Worm (Caenorhabditis elegans) whole organism, late embryonic: ENCODE measurements around the gene E02H9.6.
"Not testable (repeated sequence)": the region's sequence is repeated elsewhere in the genome, so short reads cannot be mapped to it uniquely, and the experiment has no call there.

Experiments
- F13H6.1 ChIP-seq: sonication (generic microtip); optimal IDR thresholded peaks from 2 replicates; lab custom pipeline; 2016; ENCODE audit warnings: missing genetic modification characterization, missing compliant biosample characterization
- T23F11.4 ChIP-seq: fragments of 200-800 bp; sonication (Bioruptor generic); optimal IDR thresholded peaks from 2 replicates; lab custom pipeline; 2018; ENCODE audit warnings: mild to moderate bottlenecking, missing genetic modification characterization, missing compliant biosample characterization
- Y22D7AL.16 ChIP-seq: sonication (generic microtip); optimal IDR thresholded peaks from 2 replicates; lab custom pipeline; 2016; ENCODE audit warnings: missing genetic modification characterization, missing compliant biosample characterization
- ama-1 ChIP-seq: fragments of 150-350 bp; optimal IDR thresholded peaks from 2 replicates; lab custom pipeline; 2014
- ceh-14 ChIP-seq: sonication (generic microtip); optimal IDR thresholded peaks from 2 replicates; lab custom pipeline; 2016; ENCODE audit warnings: missing genotype, missing genetic modification characterization, missing compliant biosample characterization
- ceh-2 ChIP-seq: sonication (generic microtip); optimal IDR thresholded peaks from 2 replicates; lab custom pipeline; 2016; ENCODE audit warnings: missing genotype, missing genetic modification characterization, missing compliant biosample characterization
- ceh-24 ChIP-seq: sonication (generic microtip); optimal IDR thresholded peaks from 2 replicates; lab custom pipeline; 2016; ENCODE audit warnings: mild to moderate bottlenecking, missing genetic modification characterization, missing compliant biosample characterization
- ceh-30 ChIP-seq: fragments of 150-350 bp; optimal IDR thresholded peaks from 2 replicates; lab custom pipeline; 2014; ENCODE audit warnings: missing biosample characterization, missing genetic modification characterization
- ceh-45 ChIP-seq: fragments of 200-800 bp; sonication (Bioruptor generic); IDR thresholded peaks from 2 replicates; pipeline ENCODE4 v1.3.6; 2022; ENCODE audit warnings: missing genetic modification reagents, missing genetic modification characterization, missing compliant biosample characterization
- ceh-48 ChIP-seq: sonication (generic microtip); optimal IDR thresholded peaks from 2 replicates; lab custom pipeline; 2016; ENCODE audit warnings: missing genetic modification characterization, inconsistent platforms, missing compliant biosample characterization
- ceh-6 ChIP-seq: fragments of 200-800 bp; sonication (Bioruptor generic); optimal IDR thresholded peaks from 2 replicates; lab custom pipeline; 2018; ENCODE audit warnings: mild to moderate bottlenecking, missing genetic modification characterization, missing compliant biosample characterization
- ceh-9 ChIP-seq: sonication (generic microtip); optimal IDR thresholded peaks from 2 replicates; lab custom pipeline; 2016; ENCODE audit warnings: mild to moderate bottlenecking, missing genetic modification characterization, inconsistent platforms, missing compliant biosample characterization
- che-1 ChIP-seq: sonication (generic microtip); optimal IDR thresholded peaks from 2 replicates; lab custom pipeline; 2016; ENCODE audit warnings: mild to moderate bottlenecking, missing genetic modification characterization, missing compliant biosample characterization
- dmd-4 ChIP-seq: sonication (generic microtip); optimal IDR thresholded peaks from 2 replicates; lab custom pipeline; 2016; ENCODE audit warnings: borderline replicate concordance, missing genetic modification characterization, missing compliant biosample characterization
- elt-2 ChIP-seq: sonication (generic microtip); optimal IDR thresholded peaks from 2 replicates; lab custom pipeline; 2016; ENCODE audit warnings: missing genetic modification reagents, missing genetic modification characterization, missing compliant biosample characterization
- elt-4 ChIP-seq: sonication (generic microtip); optimal IDR thresholded peaks from 2 replicates; lab custom pipeline; 2016; ENCODE audit warnings: missing genetic modification characterization, missing compliant biosample characterization
- hlh-30 ChIP-seq: sonication (generic microtip); optimal IDR thresholded peaks from 2 replicates; lab custom pipeline; 2017; ENCODE audit warnings: antibody characterized with exemption, missing genetic modification characterization, missing compliant biosample characterization; ENCODE audit not compliant: insufficient read depth
- hlh-8 ChIP-seq: sonication (generic microtip); optimal IDR thresholded peaks from 2 replicates; lab custom pipeline; 2016; ENCODE audit warnings: missing genotype, missing genetic modification characterization, missing compliant biosample characterization
- madf-2 ChIP-seq: sonication (generic microtip); optimal IDR thresholded peaks from 2 replicates; lab custom pipeline; 2017; ENCODE audit warnings: missing genetic modification characterization, missing compliant biosample characterization
- mec-3 ChIP-seq: sonication (generic microtip); optimal IDR thresholded peaks from 2 replicates; lab custom pipeline; 2016; ENCODE audit warnings: borderline replicate concordance, missing genetic modification characterization, missing compliant biosample characterization
- nfya-1 ChIP-seq: sonication (generic microtip); optimal IDR thresholded peaks from 2 replicates; lab custom pipeline; 2017; ENCODE audit warnings: missing genetic modification characterization, mild to moderate bottlenecking, missing compliant biosample characterization, antibody characterized with exemption, moderate library complexity
- pat-9 ChIP-seq: fragments of 200-800 bp; sonication (Bioruptor generic); optimal IDR thresholded peaks from 2 replicates; lab custom pipeline; 2018; ENCODE audit warnings: mild to moderate bottlenecking, missing genetic modification characterization, moderate library complexity, missing compliant biosample characterization
- pha-4 ChIP-seq: fragments of 150-350 bp; optimal IDR thresholded peaks from 2 replicates; lab custom pipeline; 2018; ENCODE audit warnings: missing biosample characterization, missing genetic modification reagents, missing genetic modification characterization
- pros-1 ChIP-seq: fragments of 150-350 bp; optimal IDR thresholded peaks from 2 replicates; lab custom pipeline; 2014; ENCODE audit warnings: missing biosample characterization, missing genetic modification reagents, missing genetic modification characterization
- rnt-1 ChIP-seq: sonication (generic microtip); optimal IDR thresholded peaks from 2 replicates; lab custom pipeline; 2016; ENCODE audit warnings: missing genetic modification characterization, missing compliant biosample characterization
- sdc-2 ChIP-seq: sonication (generic microtip); optimal IDR thresholded peaks from 2 replicates; lab custom pipeline; 2016; ENCODE audit warnings: missing genotype, missing genetic modification characterization, missing compliant biosample characterization
- syd-9 ChIP-seq: sonication (generic microtip); optimal IDR thresholded peaks from 2 replicates; lab custom pipeline; 2016; ENCODE audit warnings: mild to moderate bottlenecking, missing genetic modification characterization, moderate library complexity, missing compliant biosample characterization
- unc-3 ChIP-seq, 2 experiments: fragments of 200-800 bp in 1 of 2; sonication (Bioruptor generic) in 1 of 2; sonication (generic microtip) in 1 of 2; conservative IDR thresholded peaks in 1 of 2; optimal IDR thresholded peaks in 1 of 2; 2 replicates each; pipeline versions ENCODE4 v1.3.6 to Lab custom; 2016 to 2022; ENCODE audit warnings: missing compliant biosample characterization in 2 of 2, missing genetic modification characterization in 2 of 2, missing genetic modification reagents in 1 of 2
- unc-42 ChIP-seq: sonication (generic microtip); optimal IDR thresholded peaks from 2 replicates; lab custom pipeline; 2016; ENCODE audit warnings: missing genotype, missing genetic modification characterization, missing compliant biosample characterization

Gene E02H9.6

ce11 chrIII:2435805-2436204 is at the start of gene E02H9.6:
E02H9.6 (plus strand) TSS chrIII:2436105.
- not testable (repeated sequence) for TF ChIP-seq ceh-24, elt-2, pha-4 (tag; lab: Kevin White, UChicago)
- TF ChIP-seq, all 69 proteins: peak for 0; not testable (repeated sequence) for 69

- no peak for TF ChIP-seq dmd-4
- TF ChIP-seq ceh-24 (tag; lab: Kevin White, UChicago): no peak
- TF ChIP-seq Y22D7AL.16 (tag; lab: Kevin White, UChicago): no peak
- TF ChIP-seq sdc-2: no peak
- TF ChIP-seq unc-3 (GFP tag; conservative IDR thresholded peaks at IDR 0.05; lab: Robert Waterston, UW): no peak
- TF ChIP-seq unc-3 (tag; optimal IDR thresholded peaks at IDR 0.05; lab: Kevin White, UChicago): no peak
- no peak for TF ChIP-seq ceh-14 (tag; lab: Kevin White, UChicago)
- TF ChIP-seq F13H6.1 (tag; lab: Kevin White, UChicago): no peak
- no peak for TF ChIP-seq elt-2 (tag; lab: Kevin White, UChicago)
- no peak for TF ChIP-seq hlh-8
- no peak for TF ChIP-seq pros-1 (tag; lab: Kevin White, UChicago)
These were observed 49.4 kb upstream of the E02H9.6 start, which contains the start of gene H14E04.3 for ce11 chrIII:2386483-2386882. H14E04.3 (minus strand) TSS chrIII:2386583.

DNA sequence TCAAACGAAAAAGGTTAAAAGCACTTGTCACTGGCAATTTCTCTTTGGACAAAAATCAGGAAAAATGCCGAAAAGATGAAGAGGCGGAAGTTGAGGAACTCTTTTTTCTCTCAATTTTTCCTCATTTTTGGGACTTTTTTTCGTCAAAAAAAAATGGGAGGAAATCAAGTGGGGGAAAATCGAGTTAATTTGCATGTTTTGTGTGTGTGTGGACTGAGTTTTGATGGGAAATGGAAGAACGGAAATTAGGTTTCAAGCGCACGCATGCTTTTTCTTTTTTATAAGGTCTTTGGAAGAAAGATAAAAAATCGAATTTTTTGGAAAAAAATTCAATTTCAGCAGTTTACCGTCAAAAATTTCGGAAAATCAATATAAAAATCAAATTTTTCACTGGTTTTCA is 44.2 kb upstream of the E02H9.6 start:
- TF ChIP-seq ceh-30 (tag; lab: Kevin White, UChicago) (no peak), ceh-9 (tag; lab: Kevin White, UChicago) (no peak), unc-42 (tag; lab: Kevin White, UChicago) (peak; percentile 83), ceh-45 (no peak)

- TF ChIP-seq syd-9 (tag; lab: Kevin White, UChicago) (no peak), madf-2 (tag; lab: Kevin White, UChicago) (no peak), rnt-1 (tag; lab: Kevin White, UChicago) (no peak), pat-9 (no peak), pros-1 (tag; lab: Kevin White, UChicago) (no peak)
These were observed 42.2 kb upstream of the E02H9.6 start for ce11 chrIII:2393666-2394154.

ce11 chrIII:2401126-2402123 is 34.5 kb upstream of the E02H9.6 start, which contains the start of the genes cic-1 and strm-1:
cic-1 (minus strand) TSS chrIII:2401221.
strm-1 (plus strand) TSS chrIII:2402070.
- no peak for TF ChIP-seq F13H6.1 (tag; lab: Kevin White, UChicago)
- peak; percentile 62 for TF ChIP-seq ceh-48 (tag; lab: Kevin White, UChicago)
- peak; percentile 20 for TF ChIP-seq nfya-1 (tag; lab: Kevin White, UChicago)
- TF ChIP-seq hlh-30 (tag; lab: Kevin White, UChicago): no peak
- TF ChIP-seq unc-42 (tag; lab: Kevin White, UChicago): peak; percentile 13
- no peak for TF ChIP-seq che-1 (tag; lab: Kevin White, UChicago)
- TF ChIP-seq, all 69 proteins: peak for 3

- TF ChIP-seq hlh-30 (tag; lab: Kevin White, UChicago) (no peak), ceh-2 (tag; lab: Kevin White, UChicago) (no peak), elt-4 (no peak), mec-3 (tag; lab: Kevin White, UChicago) (no peak), T23F11.4 (GFP tag; lab: Kevin White, UChicago) (no peak), ceh-6 (GFP tag; lab: Kevin White, UChicago) (no peak), ama-1 (no peak), madf-2 (tag; lab: Kevin White, UChicago) (no peak)
These were observed 24.9 kb upstream of the E02H9.6 start, which contains the start of gene mrpl-30 for ce11 chrIII:2410925-2411450. mrpl-30 (minus strand) TSS chrIII:2410975.
